Worm (Caenorhabditis elegans): Measurements from ENCODE around the gene srg-66.

srg-66 gene

ce11 chrV:5487180-5487579 is 5.0 kb upstream of the srg-66 start:
- TF ChIP-seq pha-4 (tag; optimal IDR thresholded peaks at IDR 0.05) (no peak), athp-1 (tag; optimal IDR thresholded peaks at IDR 0.05) (no peak), snpc-1.1 (tag; optimal IDR thresholded peaks at IDR 0.05; ENCODE audit: insufficient read depth) (no peak), T07F8.4 (tag; optimal IDR thresholded peaks at IDR 0.05) (no peak), D2030.7 (GFP tag; IDR thresholded peaks at IDR 0.05) (no peak), cebp-1 (GFP tag; IDR thresholded peaks at IDR 0.05) (no peak), cebp-1 (tag; optimal IDR thresholded peaks at IDR 0.05) (no peak), F10E7.11 (tag; optimal IDR thresholded peaks at IDR 0.05) (no peak), egl-18 (GFP tag; IDR thresholded peaks at IDR 0.05) (no peak), Y79H2A.3 (GFP tag; conservative IDR thresholded peaks at IDR 0.05) (no peak), aptf-2 (GFP tag; conservative IDR thresholded peaks at IDR 0.05) (no peak), Y95B8A.8 (GFP tag; IDR thresholded peaks at IDR 0.05) (no peak), ceh-40 (GFP tag; IDR thresholded peaks at IDR 0.05) (no peak), Y56A3A.18 (GFP tag; IDR thresholded peaks at IDR 0.05) (no peak), tbp1 (GFP tag; optimal IDR thresholded peaks at IDR 0.05) (no peak), dox-1 (GFP tag; IDR thresholded peaks at IDR 0.05) (no peak), mel-28 (tag; optimal IDR thresholded peaks at IDR 0.05; ENCODE audit: borderline replicate concordance) (no peak), ztf-22 (GFP tag; optimal IDR thresholded peaks at IDR 0.05) (no peak), snpc-4 (GFP tag; optimal IDR thresholded peaks at IDR 0.05) (no peak), snpc-4 (tag; optimal IDR thresholded peaks at IDR 0.05) (no peak), madf-10 (tag; optimal IDR thresholded peaks at IDR 0.05) (no peak)

DNA sequence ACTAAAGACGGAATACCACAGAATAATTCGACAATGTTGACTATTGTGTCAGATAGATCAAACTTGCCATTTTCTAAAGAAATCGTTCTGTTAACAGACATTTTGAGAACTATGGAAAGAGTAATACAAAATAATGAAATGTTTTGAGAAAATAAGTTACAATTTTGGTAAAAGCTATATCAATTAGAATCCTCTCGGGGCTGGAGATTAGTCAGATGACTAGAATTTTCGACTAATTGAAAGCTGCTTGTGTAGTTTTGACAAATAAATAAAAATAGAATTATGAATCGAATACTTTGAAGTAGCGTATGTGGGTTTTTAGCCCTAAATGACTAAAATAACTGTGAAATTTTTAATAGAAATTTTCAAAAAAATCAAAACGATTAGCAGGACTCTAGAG is 2.7 kb upstream of the srg-66 start, which contains the start of gene srg-65:
TSS of gene srg-65 (minus strand) at position 101 of the 400 bp plus-strand sequence.
- TF ChIP-seq sptf-2 (GFP tag; optimal IDR thresholded peaks at IDR 0.05) (no peak), fkh-3 (tag; optimal IDR thresholded peaks at IDR 0.05) (no peak), F52B5.7 (tag; optimal IDR thresholded peaks at IDR 0.05) (no peak), aptf-2 (GFP tag; conservative IDR thresholded peaks at IDR 0.05) (no peak), lin-26 (GFP tag; IDR thresholded peaks at IDR 0.05) (no peak), nhr-179 (tag; optimal IDR thresholded peaks at IDR 0.05) (no peak), ceh-79 (tag; optimal IDR thresholded peaks at IDR 0.05) (no peak), ama-1 (optimal IDR thresholded peaks at IDR 0.05) (no peak), ama-1 (GFP tag; optimal IDR thresholded peaks at IDR 0.05) (no peak), bed-2 (GFP tag; IDR thresholded peaks at IDR 0.05) (no peak), F55B11.4 (tag; optimal IDR thresholded peaks at IDR 0.05; ENCODE audit: borderline replicate concordance, insufficient read depth) (no peak), B0261.1 (tag; optimal IDR thresholded peaks at IDR 0.05) (no peak), snpc-1.1 (tag; optimal IDR thresholded peaks at IDR 0.05; ENCODE audit: insufficient read depth) (no peak), sdz-38 (tag; optimal IDR thresholded peaks at IDR 0.05) (no peak), mcd-1 (GFP tag; IDR thresholded peaks at IDR 0.05) (no peak), F10E7.11 (tag; optimal IDR thresholded peaks at IDR 0.05) (no peak), cebp-2 (GFP tag; IDR thresholded peaks at IDR 0.05) (no peak)

DNA sequence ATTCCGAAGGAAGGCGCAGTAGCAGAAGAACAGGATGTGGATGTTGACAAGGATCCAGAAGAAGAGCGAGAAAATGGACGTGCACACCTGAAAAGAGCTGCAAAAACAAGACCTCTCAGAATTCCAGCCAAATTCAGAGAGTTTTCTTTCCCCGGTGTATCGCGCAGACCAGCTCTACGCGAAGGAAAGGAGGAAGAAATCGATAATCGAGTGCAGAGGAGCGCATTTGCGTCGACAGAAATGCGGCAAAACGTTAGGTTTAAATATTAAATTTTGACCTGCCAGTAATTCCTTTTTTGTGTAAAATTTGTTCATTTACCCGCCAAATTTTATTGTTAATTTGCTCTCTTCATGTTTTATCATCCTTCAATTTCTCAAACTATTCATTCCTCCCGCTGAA is 4.5 kb downstream of the srg-66 start:
- TF ChIP-seq madf-3 (GFP tag; IDR thresholded peaks at IDR 0.05) (no peak), ekl-4 (GFP tag; IDR thresholded peaks at IDR 0.05) (no peak), ceh-79 (tag; optimal IDR thresholded peaks at IDR 0.05) (no peak), bed-1 (GFP tag; IDR thresholded peaks at IDR 0.05) (no peak), zfh-2 (GFP tag; conservative IDR thresholded peaks at IDR 0.05) (no peak), rcor-1 (GFP tag; IDR thresholded peaks at IDR 0.05) (no peak), rec-8 (tag; optimal IDR thresholded peaks at IDR 0.05) (no peak), nhr-90 (tag; optimal IDR thresholded peaks at IDR 0.05) (no peak), ceh-27 (GFP tag; optimal IDR thresholded peaks at IDR 0.05) (no peak), F39B2.1 (GFP tag; IDR thresholded peaks at IDR 0.05) (no peak), F10E7.11 (tag; optimal IDR thresholded peaks at IDR 0.05) (no peak), hlh-12 (tag; optimal IDR thresholded peaks at IDR 0.05) (no peak), tbp1 (GFP tag; optimal IDR thresholded peaks at IDR 0.05) (no peak), mel-28 (tag; optimal IDR thresholded peaks at IDR 0.05; ENCODE audit: borderline replicate concordance) (no peak), madf-6 (GFP tag; IDR thresholded peaks at IDR 0.05) (no peak), ztf-6 (GFP tag; IDR thresholded peaks at IDR 0.05) (no peak), ztf-25 (GFP tag; IDR thresholded peaks at IDR 0.05) (no peak), B0019.2 (GFP tag; conservative IDR thresholded peaks at IDR 0.05) (no peak)

Measured in whole organism, young adult.